Worm (Caenorhabditis elegans) whole organism, midembryonic: ENCODE measurements around the gene irld-67.

Experiments
- T22C8.4 ChIP-seq: fragments of 200-800 bp; sonication (Bioruptor generic); IDR thresholded peaks from 2 replicates; pipeline ENCODE4 v1.3.6; 2022; ENCODE audit warnings: missing genetic modification characterization, missing compliant biosample characterization
- cog-1 ChIP-seq: sonication (generic microtip); optimal IDR thresholded peaks from 2 replicates; lab custom pipeline; 2016; ENCODE audit warnings: missing genetic modification characterization, missing compliant biosample characterization
- flt-1 ChIP-seq: fragments of 200-800 bp; sonication (Bioruptor generic); IDR thresholded peaks from 2 replicates; pipeline ENCODE4 v1.3.6; 2022; ENCODE audit warnings: missing genetic modification characterization, missing compliant biosample characterization
- klf-2 ChIP-seq: fragments of 200-800 bp; sonication (Bioruptor generic); conservative IDR thresholded peaks from 2 replicates; pipeline ENCODE4 v1.3.6; 2022; ENCODE audit warnings: missing genetic modification reagents, missing genetic modification characterization, missing compliant biosample characterization
- med-1 ChIP-seq: sonication (generic microtip); optimal IDR thresholded peaks from 2 replicates; lab custom pipeline; 2017; ENCODE audit warnings: missing genetic modification characterization, mild to moderate bottlenecking, missing compliant biosample characterization, antibody characterized with exemption, missing genetic modification reagents; ENCODE audit not compliant: insufficient read depth
- ref-1 ChIP-seq: fragments of 200-800 bp; sonication (Bioruptor generic); conservative IDR thresholded peaks from 2 replicates; pipeline ENCODE4 v1.3.6; 2022; ENCODE audit warnings: missing genetic modification reagents, missing genetic modification characterization, missing compliant biosample characterization
- tab-1 ChIP-seq: fragments of 200-800 bp; sonication (Bioruptor generic); IDR thresholded peaks from 2 replicates; pipeline ENCODE4 v1.3.6; 2022; ENCODE audit warnings: missing genetic modification characterization, missing compliant biosample characterization
- ztf-23 ChIP-seq: fragments of 200-800 bp; sonication (Bioruptor generic); IDR thresholded peaks from 2 replicates; pipeline ENCODE4 v1.3.6; 2022; ENCODE audit warnings: missing genetic modification reagents, missing genetic modification characterization, missing compliant biosample characterization
- ztf-29 ChIP-seq: fragments of 200-800 bp; sonication (Bioruptor generic); IDR thresholded peaks from 2 replicates; pipeline ENCODE4 v1.3.6; 2022; ENCODE audit warnings: missing genetic modification reagents, missing genetic modification characterization, missing compliant biosample characterization

DNA sequence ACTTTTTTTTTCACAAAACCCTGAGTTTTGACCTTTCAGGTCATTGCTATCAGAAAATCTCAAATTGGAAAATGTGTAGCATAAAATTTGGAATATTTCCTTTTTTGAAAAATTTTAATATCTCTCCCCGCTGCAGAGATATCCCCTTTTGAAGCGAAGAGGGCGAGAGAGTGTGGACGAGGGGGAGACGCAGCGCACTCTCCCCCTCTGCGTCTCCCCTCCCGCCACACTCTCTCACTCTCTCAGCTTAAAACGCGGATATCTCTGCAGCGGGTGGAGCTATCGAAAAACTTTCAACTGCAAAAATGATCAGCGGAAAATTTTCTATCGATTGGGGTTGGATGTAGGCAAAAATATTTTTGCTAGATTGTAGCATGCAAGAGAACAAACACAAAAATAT lies 11.5 kb downstream of the irld-67 start:
- no peak for TF ChIP-seq med-1 (GFP tag; lab: Kevin White, UChicago)
- TF ChIP-seq klf-2 (GFP tag; lab: Robert Waterston, UW): no peak
- no peak for TF ChIP-seq tab-1
- TF ChIP-seq flt-1 (GFP tag; lab: Robert Waterston, UW): no peak
- TF ChIP-seq ztf-29 (GFP tag; lab: Robert Waterston, UW): no peak
- TF ChIP-seq T22C8.4: no peak
- no peak for TF ChIP-seq ref-1 (GFP tag; lab: Robert Waterston, UW)
- TF ChIP-seq ztf-23 (GFP tag; lab: Robert Waterston, UW): no peak
- no peak for TF ChIP-seq cog-1
